Worm (Caenorhabditis elegans) whole organism, L4 larva: Measurements from ENCODE around the gene blos-8.

Experiments used
- aly-2 ChIP-seq: sonication (generic microtip); optimal IDR thresholded peaks from 2 replicates; lab custom pipeline; 2018; ENCODE audit warnings: missing biosample characterization, missing genetic modification characterization
- nhr-25 ChIP-seq: sonication (generic microtip); optimal IDR thresholded peaks from 2 replicates; lab custom pipeline; 2017; ENCODE audit warnings: missing genetic modification characterization, mild to moderate bottlenecking, missing compliant biosample characterization, antibody characterized with exemption, moderate library complexity, borderline replicate concordance; ENCODE audit not compliant: insufficient read depth
- nhr-28 ChIP-seq: fragments of 150-350 bp; optimal IDR thresholded peaks from 2 replicates; lab custom pipeline; 2014; ENCODE audit warnings: missing biosample characterization, missing genetic modification characterization
- unc-62 ChIP-seq, 3 experiments: fragments of 150-350 bp in 1 of 3; sonication (generic microtip); optimal IDR thresholded peaks in 2 of 3; peaks in 1 of 3; 1 replicate in 1 of 3; 2 replicates in 2 of 3; lab custom pipeline; 2014 to 2017; ENCODE audit warnings: missing biosample characterization in 3 of 3, missing genetic modification characterization in 3 of 3, missing genetic modification reagents in 3 of 3, missing genotype in 1 of 3
- zag-1 ChIP-seq: fragments of 150-350 bp; optimal IDR thresholded peaks from 2 replicates; lab custom pipeline; 2014; ENCODE audit warnings: missing biosample characterization, missing genetic modification characterization

DNA sequence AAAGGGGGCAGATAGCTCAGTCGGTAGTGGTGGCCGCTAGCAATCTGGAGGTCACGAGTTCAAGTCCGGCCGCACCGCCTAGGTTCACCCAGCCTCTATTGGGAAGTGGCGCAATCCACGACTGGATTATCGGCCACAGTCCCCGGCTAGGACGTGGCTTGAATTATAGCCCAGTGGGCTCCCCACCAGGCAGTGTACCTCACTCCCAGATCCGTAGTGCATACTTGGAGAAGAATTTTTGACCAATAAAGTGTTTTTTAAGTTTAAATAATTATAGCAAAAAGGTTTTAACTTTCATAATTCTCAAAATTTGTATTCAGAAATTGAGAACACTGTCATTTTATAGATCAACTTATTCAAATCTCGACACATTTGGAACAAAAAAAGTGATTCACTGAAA lies 45.6 kb downstream of the blos-8 start:
- TF ChIP-seq nhr-28 (tag; lab: Kevin White, UChicago): no peak
- no peak for TF ChIP-seq zag-1
- TF ChIP-seq unc-62 (GFP tag; optimal IDR thresholded peaks at IDR 0.05 in 1 of 2; lab: Kevin White, UChicago): no peak
- no peak for TF ChIP-seq unc-62 (tag; optimal IDR thresholded peaks at IDR 0.05; lab: Kevin White, UChicago)
- no peak for TF ChIP-seq nhr-25 (tag; lab: Kevin White, UChicago)
- no peak for TF ChIP-seq aly-2
